Worm (Caenorhabditis elegans) whole organism, mixed stage, embryonic: ENCODE results near the gene T09B9.1.

ENCODE experiments used
- cnd-1 ChIP-seq: fragments of 200-800 bp; sonication (Bioruptor generic); optimal IDR thresholded peaks from 2 replicates; lab custom pipeline; 2018; ENCODE audit warnings: mild to moderate bottlenecking, missing genetic modification characterization, missing compliant biosample characterization
- lin-13 ChIP-seq: fragments of 150-350 bp; optimal IDR thresholded peaks from 2 replicates; lab custom pipeline; 2014; ENCODE audit warnings: missing biosample characterization, missing genetic modification characterization

- TF ChIP-seq cnd-1 = no peak
- no peak for TF ChIP-seq lin-13 (tag; lab: Kevin White, UChicago)
Observed at ce11 chrX:9719070-9719469, 38.0 kb upstream of the T09B9.1 start.
